Fruit fly (Drosophila melanogaster): Measurements from ENCODE around the gene CG5245.

The CG5245 gene

DNA sequence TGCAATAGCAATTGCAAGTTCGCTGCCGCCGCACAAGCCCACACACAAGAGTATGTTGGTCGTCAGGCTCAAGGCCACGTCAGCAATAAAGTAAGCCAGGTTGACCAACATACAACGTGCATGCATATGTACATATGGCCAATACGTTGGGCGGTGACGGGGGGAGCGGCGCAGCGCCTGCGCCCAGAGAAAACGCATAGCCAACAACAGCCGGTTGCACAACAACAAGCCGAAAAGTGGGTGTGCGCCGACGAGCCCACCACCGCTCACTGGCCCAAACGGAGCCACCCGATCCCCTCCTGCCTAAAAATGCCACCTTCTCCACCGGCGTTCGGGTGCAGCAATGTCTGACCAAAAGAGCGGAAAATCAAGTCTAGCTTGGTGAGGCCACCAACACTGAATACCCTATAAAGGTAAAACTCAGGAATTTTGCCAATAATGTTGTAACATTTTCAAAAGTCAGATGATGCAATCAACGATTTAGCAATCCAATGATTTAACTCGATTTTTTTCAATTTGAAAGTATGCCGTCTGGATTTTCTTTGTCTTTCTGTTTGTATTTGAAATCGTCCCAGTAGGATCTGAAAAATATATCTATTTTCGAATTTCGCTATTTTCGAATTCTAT, 22.6 kb downstream of the CG5245 start, which contains the start of gene CG5509:
Gene CG5509 (plus strand): TSS at position 577 of the 627 bp plus-strand sequence.
- no peak for TF ChIP-seq CkIIα-i1 (GFP tag; IDR thresholded peaks at IDR 0.05)
- no peak for TF ChIP-seq otp (GFP tag; IDR thresholded peaks at IDR 0.05)
- peak; percentile 43 for TF ChIP-seq CG8478 (optimal IDR thresholded peaks at IDR 0.05)
- no peak for TF ChIP-seq danr (GFP tag; IDR thresholded peaks at IDR 0.05)
- no peak for TF ChIP-seq CG30431 (GFP tag; optimal IDR thresholded peaks at IDR 0.05)
- peak in 1 of 2 experiments; percentile 59 for TF ChIP-seq Pdp1 (GFP tag; optimal IDR thresholded peaks at IDR 0.05)
- peak; percentile 4 for TF ChIP-seq Xbp1 (GFP tag; optimal IDR thresholded peaks at IDR 0.05)
- no peak for TF ChIP-seq mirr (GFP tag; optimal IDR thresholded peaks at IDR 0.05)
- TF ChIP-seq CG1529 (GFP tag; optimal IDR thresholded peaks at IDR 0.05): no peak
- peak; percentile 6 for TF ChIP-seq nom (GFP tag; optimal IDR thresholded peaks at IDR 0.05)
- no peak for TF ChIP-seq CG11247 (GFP tag; IDR thresholded peaks at IDR 0.05)
- TF ChIP-seq sr (GFP tag; IDR thresholded peaks at IDR 0.05): peak; percentile 46; the same call in 2 of the 3 replicates
- 0 out of 3 replicates have a peak, but pooled peaks have one; percentile 20 for TF ChIP-seq row (GFP tag; IDR thresholded peaks at IDR 0.05)
- peak; percentile 88 for TF ChIP-seq crol (GFP tag; IDR thresholded peaks at IDR 0.05)
- TF ChIP-seq Bteb2 (GFP tag; optimal IDR thresholded peaks at IDR 0.05): no peak
- no peak for TF ChIP-seq jumu (GFP tag; optimal IDR thresholded peaks at IDR 0.05)
- peak; percentile 60 for TF ChIP-seq CG4360 (GFP tag; IDR thresholded peaks at IDR 0.05)
- peak; percentile 83 for TF ChIP-seq ewg (GFP tag; optimal IDR thresholded peaks at IDR 0.05)
- peak; percentile 36 for TF ChIP-seq kni (GFP tag; optimal IDR thresholded peaks at IDR 0.05)
- TF ChIP-seq CG16813 (GFP tag; IDR thresholded peaks at IDR 0.05; ENCODE audit: partially characterized antibody): no peak
- no peak for TF ChIP-seq Fer2 (tag; optimal IDR thresholded peaks at IDR 0.05)
- no peak for TF ChIP-seq CG8924 (tag; optimal IDR thresholded peaks at IDR 0.05)
- TF ChIP-seq bbx (GFP tag; IDR thresholded peaks at IDR 0.05; ENCODE audit: partially characterized antibody): peak; percentile 46; the same call in 1 of the 2 replicates
- TF ChIP-seq slbo (GFP tag; IDR thresholded peaks at IDR 0.05): no peak
- no peak for TF ChIP-seq CG34224 (GFP tag; IDR thresholded peaks at IDR 0.05; ENCODE audit: partially characterized antibody)
- no peak for TF ChIP-seq CG13624 (GFP tag; optimal IDR thresholded peaks at IDR 0.05)
- TF ChIP-seq wek (GFP tag; optimal IDR thresholded peaks at IDR 0.05): no peak
- peak; percentile 50 for TF ChIP-seq Drgx (GFP tag; IDR thresholded peaks at IDR 0.05)
- TF ChIP-seq ems (GFP tag; optimal IDR thresholded peaks at IDR 0.05): no peak
- peak; percentile 83; the same call in 2 of the 4 replicates for TF ChIP-seq chinmo (GFP tag; IDR thresholded peaks at IDR 0.05; ENCODE audit: partially characterized antibody)
- no peak for TF ChIP-seq B-H1 (GFP tag; IDR thresholded peaks at IDR 0.05)
- peak; percentile 26 for TF ChIP-seq sd (tag; optimal IDR thresholded peaks at IDR 0.05)
- no peak for TF ChIP-seq HmgZ (tag; optimal IDR thresholded peaks at IDR 0.05)
- peak; percentile 9 for TF ChIP-seq D19A (tag; optimal IDR thresholded peaks at IDR 0.05)
- no peak for TF ChIP-seq CG17186 (GFP tag; optimal IDR thresholded peaks at IDR 0.05)
- TF ChIP-seq pzg (GFP tag; optimal IDR thresholded peaks at IDR 0.05): no peak
- TF ChIP-seq CG10274 (GFP tag; optimal IDR thresholded peaks at IDR 0.05): no peak
- TF ChIP-seq ham (GFP tag; IDR thresholded peaks at IDR 0.05): no peak
- no peak for TF ChIP-seq usp (GFP tag; optimal IDR thresholded peaks at IDR 0.05)
- no peak for TF ChIP-seq lab (GFP tag; optimal IDR thresholded peaks at IDR 0.05)
- no peak for TF ChIP-seq Dp (GFP tag; optimal IDR thresholded peaks at IDR 0.05)
- TF ChIP-seq seq (GFP tag; IDR thresholded peaks at IDR 0.05): no peak
- TF ChIP-seq tna (GFP tag; IDR thresholded peaks at IDR 0.05; ENCODE audit: partially characterized antibody): 0 out of 2 replicates have a peak, but pooled peaks have one; percentile 34
- peak; percentile 33; the same call in 1 of the 3 replicates for TF ChIP-seq CG34422 (GFP tag; IDR thresholded peaks at IDR 0.05)

All from whole organism, embryonic.